Fruit fly (Drosophila melanogaster): ENCODE measurements around the gene CG9133.

dm6 chr3L:1233830-1234229 lies 18.0 kb upstream of the CG9133 start, which contains the start of gene CG33966:
- TF ChIP-seq Myc (optimal IDR thresholded peaks at IDR 0.05) (no peak), dl (GFP tag; optimal IDR thresholded peaks at IDR 0.05; ENCODE audit: insufficient read depth in 1 of 2, partially characterized antibody in 2 of 2) (no peak), Hnf4 (GFP tag; optimal IDR thresholded peaks at IDR 0.05) (no peak), psq (GFP tag; optimal IDR thresholded peaks at IDR 0.05) (no peak), Abd-B (GFP tag; optimal IDR thresholded peaks at IDR 0.05) (no peak)
